Worm (Caenorhabditis elegans) whole organism, early embryonic: Measurements from ENCODE around the gene arf-5.

ENCODE experiments used
- F13C5.2 ChIP-seq: sonication (generic microtip); optimal IDR thresholded peaks from 2 replicates; lab custom pipeline; 2017; ENCODE audit warnings: mild to moderate bottlenecking, missing genetic modification characterization, inconsistent platforms, missing compliant biosample characterization
- ama-1 ChIP-seq: fragments of 150-350 bp; optimal IDR thresholded peaks from 2 replicates; lab custom pipeline; 2014
- ets-7 ChIP-seq: sonication (generic microtip); optimal IDR thresholded peaks from 2 replicates; lab custom pipeline; 2016; ENCODE audit warnings: missing genotype, missing genetic modification characterization, missing compliant biosample characterization
- flt-1 ChIP-seq: fragments of 200-800 bp; sonication (Bioruptor generic); IDR thresholded peaks from 2 replicates; pipeline ENCODE4 v1.3.6; 2022; ENCODE audit warnings: missing genetic modification characterization, missing compliant biosample characterization
- pes-1 ChIP-seq: fragments of 200-800 bp; sonication (Bioruptor generic); IDR thresholded peaks from 2 replicates; pipeline ENCODE4 v1.3.6; 2022; ENCODE audit warnings: missing genetic modification reagents, missing genetic modification characterization, missing compliant biosample characterization
- sea-1 ChIP-seq: fragments of 200-800 bp; sonication (Bioruptor generic); conservative IDR thresholded peaks from 2 replicates; pipeline ENCODE4 v1.3.6; 2022; ENCODE audit warnings: missing genetic modification characterization, missing compliant biosample characterization
- tbx-11 ChIP-seq: fragments of 200-800 bp; sonication (Bioruptor generic); IDR thresholded peaks from 2 replicates; pipeline ENCODE4 v1.3.6; 2022; ENCODE audit warnings: missing genetic modification characterization, missing compliant biosample characterization
- tra-4 ChIP-seq: sonication (generic microtip); optimal IDR thresholded peaks from 2 replicates; lab custom pipeline; 2017; ENCODE audit warnings: missing genetic modification characterization, missing compliant biosample characterization

DNA sequence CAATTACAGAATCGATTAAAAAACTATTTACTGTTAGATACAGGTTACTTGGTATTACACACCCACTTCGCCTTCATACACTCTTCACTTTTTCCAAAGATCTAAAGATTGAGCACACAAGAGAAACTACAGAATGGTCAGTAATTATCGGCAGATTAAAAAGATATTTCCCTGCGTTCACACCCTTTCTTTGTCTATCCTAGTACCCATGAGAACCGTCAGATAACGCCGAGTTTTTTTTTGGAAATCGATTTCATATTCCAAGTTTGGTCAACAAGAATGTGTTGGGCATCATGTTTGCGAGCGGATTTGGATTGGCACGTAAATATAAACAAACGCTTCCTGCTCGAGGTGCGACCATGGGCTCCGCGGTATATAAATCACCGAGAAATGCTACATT, 31.5 kb downstream of the arf-5 start, which contains the start of gene C26B2.8:
- no peak for TF ChIP-seq ama-1
- TF ChIP-seq F13C5.2 (tag; lab: Kevin White, UChicago), result no peak
- no peak for TF ChIP-seq tra-4 (tag; lab: Kevin White, UChicago)
- TF ChIP-seq pes-1 (GFP tag; lab: Robert Waterston, UW), result no peak
- no peak for TF ChIP-seq ets-7 (tag; lab: Kevin White, UChicago)
- TF ChIP-seq tbx-11 (GFP tag; lab: Robert Waterston, UW), result no peak
- TF ChIP-seq flt-1, result no peak
- TF ChIP-seq sea-1 (GFP tag; lab: Robert Waterston, UW), result no peak
